Worm (Caenorhabditis elegans): Measurements from ENCODE around the gene Y49F6B.13.

- TF ChIP-seq snu-23 (GFP tag; optimal IDR thresholded peaks at IDR 0.05) = no peak
- no peak for TF ChIP-seq lin-13 (GFP tag; optimal IDR thresholded peaks at IDR 0.05)
These were observed 10.1 kb upstream of the Y49F6B.13 start, which contains the start of gene Y49F6B.8 for ce11 chrII:3481584-3481983.

Data from whole organism, L1 larva.